Worm (Caenorhabditis elegans) whole organism, L4 larva: ENCODE data around the gene ska-3.

Experiments
- D1046.2 ChIP-seq: fragments of 200-800 bp; sonication (Bioruptor generic); IDR thresholded peaks from 2 replicates; pipeline ENCODE4 v1.3.6; 2022; ENCODE audit warnings: missing genetic modification characterization, missing compliant biosample characterization
- F37D6.2 ChIP-seq: sonication (generic microtip); optimal IDR thresholded peaks from 2 replicates; lab custom pipeline; 2016; ENCODE audit warnings: mild to moderate bottlenecking, missing genetic modification characterization, missing compliant biosample characterization
- R02D3.7 ChIP-seq: fragments of 150-350 bp; sonication (generic microtip); optimal IDR thresholded peaks from 3 replicates; lab custom pipeline; 2014; ENCODE audit warnings: missing biosample characterization, missing genetic modification characterization
- Y5F2A.4 ChIP-seq: fragments of 200-800 bp; sonication (Bioruptor generic); optimal IDR thresholded peaks from 2 replicates; lab custom pipeline; 2018; ENCODE audit warnings: mild to moderate bottlenecking, missing genetic modification characterization, missing compliant biosample characterization
- ZK337.2 ChIP-seq: fragments of 200-800 bp; sonication (Bioruptor generic); IDR thresholded peaks from 2 replicates; pipeline ENCODE4 v1.3.6; 2022; ENCODE audit warnings: missing genetic modification reagents, missing genetic modification characterization, missing compliant biosample characterization
- aha-1 ChIP-seq: fragments of 150-350 bp; peaks from one replicate; lab custom pipeline; 2014; ENCODE audit warnings: missing biosample characterization, missing genetic modification characterization
- attf-4 ChIP-seq: sonication (generic microtip); optimal IDR thresholded peaks from 3 replicates; lab custom pipeline; 2017; ENCODE audit warnings: missing biosample characterization, missing genetic modification characterization
- ceh-20 ChIP-seq: fragments of 200-800 bp; sonication (Bioruptor generic); IDR thresholded peaks from 2 replicates; pipeline ENCODE4 v1.3.6; 2022; ENCODE audit warnings: missing genetic modification reagents, missing genetic modification characterization, missing compliant biosample characterization
- ceh-44 ChIP-seq: fragments of 200-800 bp; sonication (Bioruptor generic); IDR thresholded peaks from 2 replicates; pipeline ENCODE4 v1.3.6; 2022; ENCODE audit warnings: missing genetic modification reagents, missing genetic modification characterization, missing compliant biosample characterization
- ctbp-1 ChIP-seq: fragments of 200-800 bp; sonication (Bioruptor generic); IDR thresholded peaks from 2 replicates; pipeline ENCODE4 v1.3.6; 2022; ENCODE audit warnings: missing genetic modification reagents, missing genetic modification characterization, missing compliant biosample characterization
- daf-16 ChIP-seq, 3 experiments: sonication (generic microtip); optimal IDR thresholded peaks; 2 replicates each; lab custom pipeline; 2016 to 2017; ENCODE audit warnings: missing genetic modification characterization in 3 of 3, missing genetic modification reagents in 3 of 3, mild to moderate bottlenecking in 2 of 3, missing compliant biosample characterization in 2 of 3, missing biosample characterization in 1 of 3, moderate library complexity in 1 of 3
- daf-19 ChIP-seq: fragments of 200-800 bp; sonication (Bioruptor generic); conservative IDR thresholded peaks from 2 replicates; pipeline ENCODE4 v1.3.6; 2022; ENCODE audit warnings: missing genetic modification characterization, missing compliant biosample characterization
- dmd-6 ChIP-seq: fragments of 200-800 bp; sonication (Bioruptor generic); IDR thresholded peaks from 2 replicates; pipeline ENCODE4 v1.3.6; 2022; ENCODE audit warnings: missing genetic modification reagents, missing genetic modification characterization, missing compliant biosample characterization
- dmd-9 ChIP-seq: fragments of 200-800 bp; sonication (Bioruptor generic); IDR thresholded peaks from 2 replicates; pipeline ENCODE4 v1.3.6; 2022; ENCODE audit warnings: missing genetic modification reagents, missing genetic modification characterization, missing compliant biosample characterization
- dve-1 ChIP-seq: sonication (generic microtip); optimal IDR thresholded peaks from 2 replicates; lab custom pipeline; 2017; ENCODE audit warnings: antibody characterized with exemption, mild to moderate bottlenecking, missing genetic modification characterization, missing compliant biosample characterization; ENCODE audit not compliant: insufficient read depth
- egl-43 ChIP-seq: fragments of 200-800 bp; sonication (Bioruptor generic); IDR thresholded peaks from 2 replicates; pipeline ENCODE4 v1.3.6; 2022; ENCODE audit warnings: missing genetic modification reagents, missing genetic modification characterization, missing compliant biosample characterization
- fkh-10 ChIP-seq: fragments of 150-350 bp; optimal IDR thresholded peaks from 2 replicates; lab custom pipeline; 2014; ENCODE audit warnings: missing biosample characterization, missing genetic modification reagents, missing genetic modification characterization
- fos-1 ChIP-seq: fragments of 150-350 bp; optimal IDR thresholded peaks from 2 replicates; lab custom pipeline; 2014; ENCODE audit warnings: missing biosample characterization, missing genetic modification characterization
- gei-8 ChIP-seq: fragments of 200-800 bp; sonication (Bioruptor generic); optimal IDR thresholded peaks from 2 replicates; lab custom pipeline; 2018; ENCODE audit warnings: mild to moderate bottlenecking, missing genetic modification characterization, missing compliant biosample characterization
- hlh-11 ChIP-seq: fragments of 200-800 bp; sonication (Bioruptor generic); optimal IDR thresholded peaks from 2 replicates; lab custom pipeline; 2018; ENCODE audit warnings: mild to moderate bottlenecking, missing genetic modification characterization, missing compliant biosample characterization
- hmg-1.1 ChIP-seq: fragments of 200-800 bp; sonication (Bioruptor generic); IDR thresholded peaks from 2 replicates; pipeline ENCODE4 v1.3.6; 2022; ENCODE audit warnings: missing genetic modification reagents, missing genetic modification characterization, missing compliant biosample characterization
- lim-7 ChIP-seq: fragments of 200-800 bp; sonication (Bioruptor generic); IDR thresholded peaks from 2 replicates; pipeline ENCODE4 v1.3.6; 2022; ENCODE audit warnings: missing genetic modification characterization, missing compliant biosample characterization
- lin-15B ChIP-seq: fragments of 150-350 bp; sonication (generic microtip); optimal IDR thresholded peaks from 3 replicates; lab custom pipeline; 2014; ENCODE audit warnings: missing biosample characterization, missing genetic modification characterization
- lir-3 ChIP-seq: sonication (generic microtip); optimal IDR thresholded peaks from 2 replicates; lab custom pipeline; 2016; ENCODE audit warnings: mild to moderate bottlenecking, missing genetic modification characterization, missing compliant biosample characterization
- mdl-1 ChIP-seq, 2 experiments: fragments of 150-350 bp in 1 of 2; sonication (generic microtip) in 1 of 2; optimal IDR thresholded peaks; 2 replicates each; lab custom pipeline; 2014 to 2017; ENCODE audit warnings: missing biosample characterization in 2 of 2, missing genetic modification characterization in 2 of 2
- mes-2 ChIP-seq: sonication (generic microtip); optimal IDR thresholded peaks from 2 replicates; lab custom pipeline; 2016; ENCODE audit warnings: missing genotype, mild to moderate bottlenecking, missing genetic modification characterization, missing compliant biosample characterization; ENCODE audit not compliant: poor library complexity, severe bottlenecking
- mxl-2 ChIP-seq: fragments of 200-800 bp; sonication (Bioruptor generic); conservative IDR thresholded peaks from 2 replicates; pipeline ENCODE4 v1.3.6; 2022; ENCODE audit warnings: missing genetic modification reagents, missing genetic modification characterization, missing compliant biosample characterization
- nhr-25 ChIP-seq: sonication (generic microtip); optimal IDR thresholded peaks from 2 replicates; lab custom pipeline; 2017; ENCODE audit warnings: missing genetic modification characterization, mild to moderate bottlenecking, missing compliant biosample characterization, antibody characterized with exemption, moderate library complexity, borderline replicate concordance; ENCODE audit not compliant: insufficient read depth
- nhr-48 ChIP-seq: sonication (generic microtip); optimal IDR thresholded peaks from 2 replicates; lab custom pipeline; 2016; ENCODE audit warnings: mild to moderate bottlenecking, missing genetic modification characterization, missing compliant biosample characterization
- nhr-6 ChIP-seq: fragments of 150-350 bp; optimal IDR thresholded peaks from 2 replicates; lab custom pipeline; 2014; ENCODE audit warnings: missing biosample characterization, missing genetic modification characterization
- pha-4 ChIP-seq, 2 experiments: fragments of 150-350 bp in 1 of 2; fragments of 200-800 bp in 1 of 2; sonication (Bioruptor generic) in 1 of 2; IDR thresholded peaks in 1 of 2; optimal IDR thresholded peaks in 1 of 2; 2 replicates each; pipeline versions ENCODE4 v1.3.6 to Lab custom; 2014 to 2022; ENCODE audit warnings: missing genetic modification characterization in 2 of 2, missing genetic modification reagents in 2 of 2, missing biosample characterization in 1 of 2, missing compliant biosample characterization in 1 of 2
- php-3 ChIP-seq: fragments of 200-800 bp; sonication (Bioruptor generic); IDR thresholded peaks from 2 replicates; pipeline ENCODE4 v1.3.6; 2022; ENCODE audit warnings: missing genetic modification reagents, missing genetic modification characterization, missing compliant biosample characterization
- rbr-2 ChIP-seq: sonication (generic microtip); optimal IDR thresholded peaks from 2 replicates; lab custom pipeline; 2016; ENCODE audit warnings: missing genotype, missing genetic modification characterization, missing compliant biosample characterization
- spr-1 ChIP-seq: sonication (generic microtip); optimal IDR thresholded peaks from 2 replicates; lab custom pipeline; 2016; ENCODE audit warnings: mild to moderate bottlenecking, missing genetic modification characterization, missing compliant biosample characterization
- tra-1 ChIP-seq: fragments of 200-800 bp; sonication (Bioruptor generic); IDR thresholded peaks from 2 replicates; pipeline ENCODE4 v1.3.6; 2022; ENCODE audit warnings: missing genetic modification reagents, missing genetic modification characterization, missing compliant biosample characterization
- unc-39 ChIP-seq: sonication (generic microtip); optimal IDR thresholded peaks from 2 replicates; lab custom pipeline; 2017; ENCODE audit warnings: missing biosample characterization, missing genetic modification characterization
- ztf-11 ChIP-seq: fragments of 150-350 bp; optimal IDR thresholded peaks from 2 replicates; lab custom pipeline; 2014; ENCODE audit warnings: missing biosample characterization, missing genetic modification characterization
- ztf-7 ChIP-seq: fragments of 150-350 bp; optimal IDR thresholded peaks from 2 replicates; lab custom pipeline; 2014; ENCODE audit warnings: missing biosample characterization, missing genetic modification characterization

Gene ska-3

DNA sequence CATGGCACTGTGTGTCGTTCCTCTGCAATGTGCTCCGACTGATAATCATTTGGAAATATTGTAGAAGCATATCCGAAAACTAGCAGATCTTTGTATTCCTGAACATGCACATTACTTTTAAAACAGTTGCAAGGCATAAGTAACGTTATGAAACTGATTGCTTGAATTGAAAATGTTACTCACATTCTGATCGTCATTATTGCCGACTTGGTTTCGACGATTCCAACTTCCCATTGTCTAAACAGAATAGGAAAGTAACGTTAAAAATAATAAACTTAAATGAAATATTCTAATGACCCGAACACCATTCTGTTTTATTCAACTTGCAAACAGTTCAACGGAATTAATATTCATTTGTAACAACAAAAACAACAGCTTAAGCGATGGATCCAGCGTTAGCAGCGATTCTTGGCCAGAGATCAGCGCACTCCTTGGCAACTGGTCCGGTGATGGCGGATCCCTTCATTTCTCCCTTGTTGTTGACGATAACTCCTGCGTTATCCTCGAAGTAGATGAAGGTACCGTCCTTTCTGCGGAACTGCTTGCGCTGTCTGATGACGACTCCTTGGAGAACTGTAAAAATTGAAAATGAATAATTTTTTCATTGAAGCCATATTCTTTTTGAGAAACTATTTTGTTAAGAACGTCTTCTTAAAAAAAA lies 26.6 kb upstream of the ska-3 start, which contains the start of gene swp-1 (continued):
- TF ChIP-seq Y5F2A.4 (GFP tag; lab: Kevin White, UChicago) (no peak), unc-39 (no peak), ZK337.2 (GFP tag; lab: Robert Waterston, UW) (no peak), ceh-20 (GFP tag; lab: Robert Waterston, UW) (no peak), R02D3.7 (tag; lab: Kevin White, UChicago) (peak; percentile 20), ztf-7 (tag; lab: Kevin White, UChicago) (no peak), nhr-6 (no peak), aha-1 (tag; lab: Kevin White, UChicago) (peak; percentile 59), ctbp-1 (GFP tag; lab: Robert Waterston, UW) (peak; percentile 35; the same call in 1 of the 2 replicates), D1046.2 (GFP tag; lab: Robert Waterston, UW) (no peak), lin-15B (tag; lab: Kevin White, UChicago) (no peak), rbr-2 (tag; lab: Kevin White, UChicago) (no peak), mdl-1 (tag; optimal IDR thresholded peaks at IDR 0.05; lab: Kevin White, UChicago) (no peak), nhr-25 (tag; lab: Kevin White, UChicago) (no peak), daf-19 (GFP tag; lab: Robert Waterston, UW) (no peak), ztf-11 (no peak), daf-16 (GFP tag; optimal IDR thresholded peaks at IDR 0.05; lab: Kevin White, UChicago) (no peak), daf-16 (tag; optimal IDR thresholded peaks at IDR 0.05; lab: Kevin White, UChicago) (no peak), dve-1 (tag; lab: Kevin White, UChicago) (no peak), dmd-9 (GFP tag; lab: Robert Waterston, UW) (no peak), mes-2 (tag; lab: Kevin White, UChicago) (no peak), nhr-48 (no peak), fos-1 (no peak), attf-4 (tag; lab: Kevin White, UChicago) (no peak), lim-7 (GFP tag; lab: Robert Waterston, UW) (0 out of 2 replicates have a peak, but pooled peaks have one; percentile 6), lir-3 (tag; lab: Kevin White, UChicago) (no peak), egl-43 (GFP tag; lab: Robert Waterston, UW) (no peak)

DNA sequence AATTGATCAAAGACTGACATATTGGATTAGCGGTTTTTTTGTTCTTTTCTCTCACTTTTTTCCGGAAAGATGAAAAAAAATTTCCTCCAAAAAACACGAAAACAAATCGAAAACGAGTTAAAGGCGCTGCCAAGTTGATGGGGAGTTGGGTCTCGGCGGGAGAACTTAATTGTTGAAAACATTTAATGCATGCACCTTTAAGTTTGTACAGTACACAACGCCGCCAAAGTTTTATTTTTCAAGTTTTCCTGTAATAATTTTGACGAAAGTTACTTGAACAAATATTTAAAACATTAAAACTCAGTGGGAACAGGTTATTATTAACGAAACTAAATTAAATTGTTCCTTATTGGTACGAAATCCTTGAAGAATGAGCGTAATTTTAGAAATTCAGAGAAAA lies 22.7 kb upstream of the ska-3 start:
- TF ChIP-seq pha-4 (GFP tag; IDR thresholded peaks at IDR 0.05; lab: Robert Waterston, UW) (no peak), pha-4 (tag; optimal IDR thresholded peaks at IDR 0.05; lab: Kevin White, UChicago) (no peak), R02D3.7 (tag; lab: Kevin White, UChicago) (no peak), Y5F2A.4 (GFP tag; lab: Kevin White, UChicago) (no peak), ceh-44 (GFP tag; lab: Robert Waterston, UW) (no peak), fkh-10 (GFP tag; lab: Kevin White, UChicago) (no peak), hlh-11 (tag; lab: Kevin White, UChicago) (no peak), F37D6.2 (no peak), gei-8 (GFP tag; lab: Kevin White, UChicago) (no peak), tra-1 (GFP tag; lab: Robert Waterston, UW) (no peak), mxl-2 (GFP tag; lab: Robert Waterston, UW) (no peak), php-3 (GFP tag; lab: Robert Waterston, UW) (no peak), dmd-6 (no peak), spr-1 (no peak), hmg-1.1 (GFP tag; lab: Robert Waterston, UW) (no peak)
